Worm (Caenorhabditis elegans): Measurements from ENCODE around the gene scl-6.

The scl-6 gene

DNA sequence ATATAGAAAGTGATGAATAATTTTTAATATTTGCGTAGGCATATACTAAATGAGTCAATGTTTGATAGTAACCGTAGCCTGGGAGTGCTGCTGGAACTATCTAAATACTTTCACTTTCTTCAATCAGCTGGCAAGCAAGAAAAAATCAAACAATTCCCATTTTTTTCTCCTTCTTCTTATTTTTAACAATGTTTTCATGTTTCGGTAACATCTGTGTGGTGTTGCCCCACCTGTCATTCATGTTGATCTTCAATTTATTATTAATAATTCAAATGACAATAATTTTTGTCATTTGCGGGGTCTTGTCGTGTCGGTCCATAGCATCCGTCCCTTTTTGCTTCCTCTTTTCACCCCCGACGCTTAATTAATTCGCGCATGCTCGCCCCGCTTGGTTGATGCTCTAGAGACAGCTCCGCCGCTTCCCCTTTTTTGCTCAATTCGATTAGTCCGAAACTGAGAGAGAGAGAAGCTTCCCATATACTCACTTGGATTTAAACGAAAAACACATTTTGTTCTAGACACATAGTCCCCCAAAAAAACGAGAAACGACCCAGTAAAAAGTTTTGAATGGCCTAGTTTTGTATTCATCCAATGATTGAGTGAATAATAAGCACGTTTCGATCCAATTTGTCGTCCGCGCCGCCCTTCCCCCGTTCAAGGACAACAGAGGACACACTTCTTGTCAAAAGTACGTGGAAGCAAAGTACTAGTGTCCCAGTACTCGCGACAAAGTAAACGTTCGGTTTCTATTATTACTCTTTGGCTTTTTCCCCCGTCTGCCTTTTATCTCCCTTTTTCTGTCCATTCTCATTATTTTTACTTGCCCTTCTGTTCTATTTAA, 40.5 kb upstream of the scl-6 start:
- TF ChIP-seq pqm-1 (tag; optimal IDR thresholded peaks at IDR 0.05) (peak; percentile 4), lin-15B (tag; optimal IDR thresholded peaks at IDR 0.05) (no peak), nhr-25 (tag; optimal IDR thresholded peaks at IDR 0.05) (peak; percentile 18)

DNA sequence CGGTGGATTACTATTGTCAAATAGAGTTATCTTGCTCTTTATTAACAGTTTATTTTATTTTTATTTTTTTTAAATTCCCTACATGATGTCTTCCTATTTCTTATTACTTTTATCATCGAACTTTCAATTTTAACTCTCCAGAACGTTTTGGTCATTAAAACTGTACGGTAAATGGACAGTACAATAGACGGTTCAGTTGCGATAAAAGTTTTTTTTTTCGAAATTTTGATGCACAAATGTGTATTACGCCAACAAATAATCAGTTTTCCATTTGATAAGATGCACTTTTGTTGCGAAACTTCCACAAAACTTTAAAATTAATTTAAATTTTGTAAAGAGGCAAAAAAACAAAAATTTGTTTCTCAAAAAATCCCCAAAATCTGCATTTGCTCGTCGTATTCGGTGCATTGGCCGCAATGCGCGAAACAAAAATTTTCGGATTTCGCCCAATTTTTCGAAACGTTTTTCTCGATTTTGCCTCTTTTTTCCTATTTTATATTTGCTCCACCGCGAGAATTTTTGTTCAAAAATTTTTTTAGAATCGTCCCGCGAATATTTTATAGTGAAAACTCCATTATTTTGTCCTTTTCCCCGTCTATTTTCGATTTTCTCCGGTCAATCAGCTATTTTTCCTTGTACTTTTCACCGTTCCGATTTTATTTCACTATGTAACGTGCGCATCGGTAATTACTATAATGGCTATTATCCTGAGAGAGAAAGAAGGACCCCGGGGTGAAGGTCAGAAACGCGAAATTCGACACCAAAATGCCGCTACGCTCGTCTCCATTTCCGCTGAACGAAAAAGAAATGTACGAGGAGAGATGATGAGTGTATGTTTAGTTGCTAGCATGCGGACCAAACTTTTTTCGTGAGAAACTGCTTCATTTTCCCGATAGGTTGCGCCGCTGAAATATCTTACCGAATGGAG, 39.5 kb upstream of the scl-6 start:
- TF ChIP-seq pqm-1 (tag; optimal IDR thresholded peaks at IDR 0.05) (no peak), elt-2 (tag; optimal IDR thresholded peaks at IDR 0.05) (peak; percentile 53), pha-4 (tag; optimal IDR thresholded peaks at IDR 0.05) (peak; percentile 22)

DNA sequence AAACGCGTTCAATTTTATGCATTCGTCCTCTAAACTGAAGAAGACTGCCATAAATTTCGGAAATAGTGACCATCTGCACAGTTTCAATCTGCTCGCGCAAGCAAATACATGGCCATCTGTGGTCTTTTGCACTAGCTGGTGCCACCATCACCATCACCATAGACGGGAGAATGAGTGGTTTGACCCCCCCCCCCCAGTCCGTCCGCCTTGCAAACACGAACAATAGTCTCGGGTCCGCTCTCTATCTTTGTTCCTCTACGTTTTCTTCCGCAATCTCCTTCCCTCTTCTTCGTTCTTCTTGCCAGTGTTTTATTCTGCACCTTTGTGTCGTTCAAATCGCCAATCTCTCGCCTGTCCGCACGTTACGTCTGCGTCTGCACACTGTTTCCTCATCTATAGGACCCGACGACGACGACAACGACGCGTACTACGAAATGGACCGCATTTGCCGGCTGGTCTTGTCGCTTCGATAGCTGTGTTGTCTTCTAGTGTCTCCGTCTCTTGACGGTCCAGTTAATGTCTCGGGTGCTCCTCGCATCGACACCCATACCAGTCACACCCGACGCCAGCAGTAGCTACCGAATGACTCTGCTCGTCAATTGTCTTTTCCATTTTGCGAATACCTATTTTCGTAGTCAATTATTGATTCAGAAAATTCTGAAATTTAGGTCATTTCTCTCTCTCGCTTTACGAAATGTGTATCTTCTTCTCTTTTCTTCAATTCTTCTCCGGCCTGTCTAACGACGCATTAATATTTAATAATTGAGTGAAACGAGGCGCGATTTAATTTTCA, 38.7 kb upstream of the scl-6 start:
- TF ChIP-seq elt-3 (tag; optimal IDR thresholded peaks at IDR 0.05) = peak in 1 of 3 experiments; percentile 51
- no peak for TF ChIP-seq skn-1 (tag; optimal IDR thresholded peaks at IDR 0.05)
- peak; percentile 47 for TF ChIP-seq hmg-11 (tag; optimal IDR thresholded peaks at IDR 0.05)
- TF ChIP-seq lin-15B (tag; optimal IDR thresholded peaks at IDR 0.05) = peak; percentile 10
- peak; percentile 5 for TF ChIP-seq lsy-12 (tag; optimal IDR thresholded peaks at IDR 0.05)
- no peak for TF ChIP-seq nhr-76 (tag; optimal IDR thresholded peaks at IDR 0.05)
- TF ChIP-seq nhr-23 (tag; optimal IDR thresholded peaks at IDR 0.05) = peak; percentile 4
- peak; percentile 34 for TF ChIP-seq lin-39 (tag; optimal IDR thresholded peaks at IDR 0.05)
- peak; percentile 30 for TF ChIP-seq nhr-25 (tag; optimal IDR thresholded peaks at IDR 0.05)
- peak; percentile 32 for TF ChIP-seq nfya-1 (tag; optimal IDR thresholded peaks at IDR 0.05; ENCODE audit: insufficient read depth)
- TF ChIP-seq unc-62 (GFP tag; optimal IDR thresholded peaks at IDR 0.05) = no peak
- TF ChIP-seq tbx-2 (tag; optimal IDR thresholded peaks at IDR 0.05) = no peak
- TF ChIP-seq fkh-2 (tag; optimal IDR thresholded peaks at IDR 0.05) = no peak

DNA sequence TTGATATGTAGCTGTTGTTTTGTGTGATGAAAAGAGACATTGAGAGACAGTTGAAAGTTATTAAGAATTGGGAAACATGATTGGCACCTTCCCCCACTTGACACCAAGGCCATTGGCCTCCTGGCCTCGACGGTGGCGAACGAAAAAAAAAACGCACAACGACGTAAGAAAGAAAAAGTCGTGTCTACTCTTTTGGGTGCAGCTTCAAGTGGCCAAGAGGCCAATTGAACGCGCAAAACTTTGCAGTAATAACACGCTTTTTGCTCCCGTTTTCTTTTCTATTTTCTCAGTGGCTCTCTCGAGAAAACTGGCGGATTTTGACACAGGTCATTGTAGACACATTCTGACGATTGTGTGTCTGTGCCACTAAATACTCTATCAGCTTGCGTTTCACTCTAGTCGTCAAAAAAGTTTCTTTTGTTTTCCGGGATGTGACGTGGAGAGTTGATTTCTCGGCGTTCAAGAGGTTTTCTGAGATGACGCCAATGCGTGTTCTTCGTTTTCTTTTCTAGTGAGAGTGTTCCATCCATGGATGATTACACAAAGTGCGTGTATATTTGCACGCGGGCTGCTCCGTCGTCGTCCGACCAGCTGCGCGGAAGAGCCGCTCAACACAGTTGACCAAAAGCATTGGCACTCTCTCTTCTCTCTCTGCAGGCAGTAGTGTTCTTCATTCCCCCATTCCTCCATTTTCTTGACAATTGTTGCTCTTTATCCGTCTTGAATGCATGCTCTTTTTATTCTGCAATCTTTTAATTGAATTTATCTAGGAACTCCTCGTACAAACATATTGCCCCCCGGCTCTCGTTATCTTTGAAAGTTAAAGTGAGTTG, 37.9 kb upstream of the scl-6 start:
- TF ChIP-seq R02D3.7 (tag; optimal IDR thresholded peaks at IDR 0.05) (no peak), pha-4 (tag; optimal IDR thresholded peaks at IDR 0.05) (peak; percentile 15), ceh-9 (tag; optimal IDR thresholded peaks at IDR 0.05) (no peak), fos-1 (tag; optimal IDR thresholded peaks at IDR 0.05) (no peak), skn-1 (tag; optimal IDR thresholded peaks at IDR 0.05) (no peak), nhr-23 (tag; optimal IDR thresholded peaks at IDR 0.05) (no peak), daf-12 (tag; optimal IDR thresholded peaks at IDR 0.05) (no peak), elt-3 (tag; optimal IDR thresholded peaks at IDR 0.05) (no peak), nhr-25 (tag; optimal IDR thresholded peaks at IDR 0.05) (peak; percentile 54), jun-1 (tag; optimal IDR thresholded peaks at IDR 0.05) (no peak), unc-39 (tag; optimal IDR thresholded peaks at IDR 0.05) (no peak), hmg-11 (tag; optimal IDR thresholded peaks at IDR 0.05) (no peak), eor-1 (tag; optimal IDR thresholded peaks at IDR 0.05) (no peak), nhr-77 (tag; optimal IDR thresholded peaks at IDR 0.05) (no peak), ztf-4 (tag; optimal IDR thresholded peaks at IDR 0.05) (no peak), egl-5 (tag; optimal IDR thresholded peaks at IDR 0.05) (no peak), elt-2 (tag; optimal IDR thresholded peaks at IDR 0.05) (no peak), nhr-11 (tag; optimal IDR thresholded peaks at IDR 0.05) (no peak), aly-2 (tag; optimal IDR thresholded peaks at IDR 0.05) (no peak), zag-1 (tag; optimal IDR thresholded peaks at IDR 0.05) (no peak), ceh-28 (tag; optimal IDR thresholded peaks at IDR 0.05) (no peak), sea-2 (GFP tag; optimal IDR thresholded peaks at IDR 0.05) (no peak), nfya-1 (tag; optimal IDR thresholded peaks at IDR 0.05; ENCODE audit: insufficient read depth) (peak; percentile 18), snpc-4 (tag; optimal IDR thresholded peaks at IDR 0.05) (no peak), lin-15B (tag; optimal IDR thresholded peaks at IDR 0.05) (no peak), lin-39 (tag; optimal IDR thresholded peaks at IDR 0.05) (no peak)

Measured in whole organism, L3 larva.